Worm (Caenorhabditis elegans) whole organism, late embryonic: ENCODE measurements around the gene idpa-1.
A peak's percentile ranks its signal among the peaks of the same experiment; 100 is the strongest.

Experiments used
- C08G9.2 ChIP-seq: sonication (generic microtip); optimal IDR thresholded peaks from 2 replicates; lab custom pipeline; 2016; ENCODE audit warnings: mild to moderate bottlenecking, missing genetic modification characterization, moderate library complexity, missing compliant biosample characterization
- C38D4.7 ChIP-seq: fragments of 200-800 bp; sonication (Bioruptor generic); optimal IDR thresholded peaks from 2 replicates; lab custom pipeline; 2018; ENCODE audit warnings: mild to moderate bottlenecking, missing genetic modification characterization, moderate library complexity, missing compliant biosample characterization
- K09A11.1 ChIP-seq: sonication (generic microtip); optimal IDR thresholded peaks from 2 replicates; lab custom pipeline; 2017; ENCODE audit warnings: antibody characterized with exemption, mild to moderate bottlenecking, missing genetic modification characterization, missing compliant biosample characterization; ENCODE audit not compliant: insufficient read depth
- Y22D7AL.16 ChIP-seq: sonication (generic microtip); optimal IDR thresholded peaks from 2 replicates; lab custom pipeline; 2016; ENCODE audit warnings: missing genetic modification characterization, missing compliant biosample characterization
- ama-1 ChIP-seq: fragments of 150-350 bp; optimal IDR thresholded peaks from 2 replicates; lab custom pipeline; 2014
- ceh-19 ChIP-seq: fragments of 200-800 bp; sonication (Bioruptor generic); optimal IDR thresholded peaks from 2 replicates; lab custom pipeline; 2018; ENCODE audit warnings: mild to moderate bottlenecking, missing genetic modification characterization, missing compliant biosample characterization
- ceh-2 ChIP-seq: sonication (generic microtip); optimal IDR thresholded peaks from 2 replicates; lab custom pipeline; 2016; ENCODE audit warnings: missing genotype, missing genetic modification characterization, missing compliant biosample characterization
- ceh-22 ChIP-seq: sonication (generic microtip); optimal IDR thresholded peaks from 2 replicates; lab custom pipeline; 2017; ENCODE audit warnings: missing biosample characterization, missing genetic modification characterization
- ceh-24 ChIP-seq: sonication (generic microtip); optimal IDR thresholded peaks from 2 replicates; lab custom pipeline; 2016; ENCODE audit warnings: mild to moderate bottlenecking, missing genetic modification characterization, missing compliant biosample characterization
- che-1 ChIP-seq: sonication (generic microtip); optimal IDR thresholded peaks from 2 replicates; lab custom pipeline; 2016; ENCODE audit warnings: mild to moderate bottlenecking, missing genetic modification characterization, missing compliant biosample characterization
- dve-1 ChIP-seq: sonication (generic microtip); optimal IDR thresholded peaks from 2 replicates; lab custom pipeline; 2017; ENCODE audit warnings: antibody characterized with exemption, mild to moderate bottlenecking, missing genetic modification characterization, missing compliant biosample characterization
- elt-2 ChIP-seq: sonication (generic microtip); optimal IDR thresholded peaks from 2 replicates; lab custom pipeline; 2016; ENCODE audit warnings: missing genetic modification reagents, missing genetic modification characterization, missing compliant biosample characterization
- elt-4 ChIP-seq: sonication (generic microtip); optimal IDR thresholded peaks from 2 replicates; lab custom pipeline; 2016; ENCODE audit warnings: missing genetic modification characterization, missing compliant biosample characterization
- ets-4 ChIP-seq: sonication (generic microtip); optimal IDR thresholded peaks from 2 replicates; lab custom pipeline; 2016; ENCODE audit warnings: missing genetic modification characterization, missing compliant biosample characterization
- fax-1 ChIP-seq: sonication (generic microtip); optimal IDR thresholded peaks from 2 replicates; lab custom pipeline; 2016; ENCODE audit warnings: missing genotype, missing genetic modification characterization, missing compliant biosample characterization
- fkh-10 ChIP-seq: fragments of 150-350 bp; optimal IDR thresholded peaks from 2 replicates; lab custom pipeline; 2014; ENCODE audit warnings: missing biosample characterization, missing genetic modification reagents, missing genetic modification characterization
- hlh-15 ChIP-seq: sonication (generic microtip); optimal IDR thresholded peaks from 2 replicates; lab custom pipeline; 2016; ENCODE audit warnings: missing genetic modification characterization, missing compliant biosample characterization
- hlh-30 ChIP-seq: sonication (generic microtip); optimal IDR thresholded peaks from 2 replicates; lab custom pipeline; 2017; ENCODE audit warnings: antibody characterized with exemption, missing genetic modification characterization, missing compliant biosample characterization; ENCODE audit not compliant: insufficient read depth
- hlh-6 ChIP-seq: sonication (generic microtip); optimal IDR thresholded peaks from 2 replicates; lab custom pipeline; 2016; ENCODE audit warnings: missing genotype, missing genetic modification characterization, missing compliant biosample characterization
- lin-11 ChIP-seq: fragments of 200-800 bp; sonication (Bioruptor generic); optimal IDR thresholded peaks from 2 replicates; lab custom pipeline; 2018; ENCODE audit warnings: mild to moderate bottlenecking, missing genetic modification characterization, missing compliant biosample characterization
- madf-2 ChIP-seq: sonication (generic microtip); optimal IDR thresholded peaks from 2 replicates; lab custom pipeline; 2017; ENCODE audit warnings: missing genetic modification characterization, missing compliant biosample characterization
- nfya-1 ChIP-seq: sonication (generic microtip); optimal IDR thresholded peaks from 2 replicates; lab custom pipeline; 2017; ENCODE audit warnings: missing genetic modification characterization, mild to moderate bottlenecking, missing compliant biosample characterization, antibody characterized with exemption, moderate library complexity
- nhr-11 ChIP-seq: fragments of 150-350 bp; optimal IDR thresholded peaks from 2 replicates; lab custom pipeline; 2014; ENCODE audit warnings: missing biosample characterization, missing genetic modification characterization
- pag-3 ChIP-seq: sonication (generic microtip); optimal IDR thresholded peaks from 2 replicates; lab custom pipeline; 2016; ENCODE audit warnings: missing compliant biosample characterization, missing genetic modification characterization, borderline replicate concordance
- pax-1 ChIP-seq: fragments of 150-350 bp; optimal IDR thresholded peaks from 2 replicates; lab custom pipeline; 2014; ENCODE audit warnings: missing biosample characterization, missing genetic modification characterization
- pha-2 ChIP-seq: sonication (generic microtip); optimal IDR thresholded peaks from 2 replicates; lab custom pipeline; 2017; ENCODE audit warnings: mild to moderate bottlenecking, missing genetic modification characterization, missing compliant biosample characterization
- pros-1 ChIP-seq: fragments of 150-350 bp; optimal IDR thresholded peaks from 2 replicates; lab custom pipeline; 2014; ENCODE audit warnings: missing biosample characterization, missing genetic modification reagents, missing genetic modification characterization
- sdc-2 ChIP-seq: sonication (generic microtip); optimal IDR thresholded peaks from 2 replicates; lab custom pipeline; 2016; ENCODE audit warnings: missing genotype, missing genetic modification characterization, missing compliant biosample characterization
- unc-42 ChIP-seq: sonication (generic microtip); optimal IDR thresholded peaks from 2 replicates; lab custom pipeline; 2016; ENCODE audit warnings: missing genotype, missing genetic modification characterization, missing compliant biosample characterization
- unc-55 ChIP-seq: sonication (generic microtip); optimal IDR thresholded peaks from 2 replicates; lab custom pipeline; 2017; ENCODE audit warnings: missing biosample characterization, missing genetic modification reagents, missing genetic modification characterization
- zip-5 ChIP-seq: sonication (generic microtip); optimal IDR thresholded peaks from 2 replicates; lab custom pipeline; 2016; ENCODE audit warnings: missing genetic modification characterization, missing compliant biosample characterization
- ztf-16 ChIP-seq: sonication (generic microtip); optimal IDR thresholded peaks from 2 replicates; lab custom pipeline; 2017; ENCODE audit warnings: missing genetic modification characterization, missing compliant biosample characterization

Gene idpa-1

ce11 chrIII:2901117-2901516 is at the start of gene idpa-1:
Gene idpa-1 (minus strand): TSS chrIII:2901217.
- TF ChIP-seq dve-1 (tag; lab: Kevin White, UChicago) (no peak), elt-4 (no peak), ztf-16 (no peak), unc-55 (GFP tag; lab: Kevin White, UChicago) (peak; percentile 8), ceh-22 (tag; lab: Kevin White, UChicago) (no peak), unc-42 (tag; lab: Kevin White, UChicago) (no peak), fkh-10 (GFP tag; lab: Kevin White, UChicago) (no peak)

- TF ChIP-seq elt-2 (peak; percentile 66), ets-4 (tag; lab: Kevin White, UChicago) (no peak)
These were observed 47.4 kb upstream of the idpa-1 start for ce11 chrIII:2948310-2948961.

- TF ChIP-seq nfya-1 (tag; lab: Kevin White, UChicago): peak; percentile 1
- no peak for TF ChIP-seq pag-3
- TF ChIP-seq, all 69 proteins: peak for 1
These were observed 46.2 kb upstream of the idpa-1 start for ce11 chrIII:2947251-2947650.

DNA sequence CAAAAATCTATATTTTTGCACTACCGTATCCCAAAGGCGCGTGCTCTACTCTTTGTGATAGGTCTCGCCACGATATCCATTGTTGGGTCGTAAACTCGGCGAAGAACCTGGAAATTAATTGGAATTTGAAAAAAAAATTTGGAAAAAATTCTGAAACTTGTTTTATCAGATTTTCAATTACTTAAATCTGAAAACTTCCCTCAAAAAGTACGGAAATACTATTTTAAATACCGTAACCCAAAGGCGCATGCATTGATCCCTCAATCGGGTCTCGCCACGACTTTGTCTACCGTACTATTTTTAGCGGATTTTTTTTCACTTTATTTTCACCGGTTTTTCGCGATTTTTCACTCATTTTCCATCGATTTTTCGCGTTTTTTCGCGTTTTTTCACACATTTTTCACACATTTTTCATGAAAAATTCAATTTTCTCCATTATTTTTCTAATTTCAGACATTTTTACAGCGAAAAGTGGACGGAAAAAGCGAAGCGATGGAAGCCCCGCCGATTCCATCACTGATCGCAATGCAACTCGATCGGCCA is 45.7 kb upstream of the idpa-1 start, which contains the start of gene H05C05.1:
Gene H05C05.1 (plus strand): TSS at position 493 of the 543 bp plus-strand sequence.
- TF ChIP-seq hlh-30 (tag; lab: Kevin White, UChicago): no peak
- no peak for TF ChIP-seq C38D4.7
- no peak for TF ChIP-seq pros-1 (tag; lab: Kevin White, UChicago)
- TF ChIP-seq madf-2 (tag; lab: Kevin White, UChicago): no peak

DNA sequence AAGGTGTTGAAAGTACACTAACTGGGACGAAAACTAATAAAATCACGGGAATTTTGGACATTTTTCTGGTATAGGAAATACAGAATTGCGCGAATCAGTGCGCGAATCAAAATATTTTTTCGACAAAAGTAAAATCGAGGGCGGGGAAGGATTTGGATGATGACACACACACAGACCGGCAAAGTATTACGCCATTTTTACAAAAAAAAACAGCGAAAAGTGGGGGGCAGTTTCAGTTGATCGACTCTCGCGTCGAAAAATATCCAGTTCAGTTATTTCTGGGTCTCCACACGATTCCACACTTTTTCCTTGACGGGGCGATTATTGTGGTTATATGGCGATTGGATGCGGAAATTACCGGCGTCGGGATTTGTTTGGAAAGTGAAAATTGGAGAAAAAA is 45.1 kb upstream of the idpa-1 start, which contains the start of gene H05C05.4:
Gene H05C05.4 (minus strand): TSS at position 101 of the 400 bp plus-strand sequence.
- TF ChIP-seq elt-2 (no peak), C08G9.2 (tag; lab: Kevin White, UChicago) (no peak), ets-4 (tag; lab: Kevin White, UChicago) (no peak), fax-1 (tag; lab: Kevin White, UChicago) (no peak), ceh-19 (GFP tag; lab: Kevin White, UChicago) (no peak), pax-1 (tag; lab: Kevin White, UChicago) (no peak), fkh-10 (GFP tag; lab: Kevin White, UChicago) (no peak)
- TF ChIP-seq, all 69 proteins: peak for 0

ce11 chrIII:2943995-2944394 is 43.0 kb upstream of the idpa-1 start, which contains the start of gene R10F2.6:
Gene R10F2.6 (minus strand): TSS chrIII:2944095.
- no peak for TF ChIP-seq Y22D7AL.16 (tag; lab: Kevin White, UChicago)
- no peak for TF ChIP-seq ceh-24 (tag; lab: Kevin White, UChicago)
- TF ChIP-seq zip-5 (tag; lab: Kevin White, UChicago): no peak
- no peak for TF ChIP-seq fax-1 (tag; lab: Kevin White, UChicago)
- TF ChIP-seq ama-1 (lab: Kevin White, UChicago): no peak
- TF ChIP-seq K09A11.1 (tag; lab: Kevin White, UChicago): no peak
- TF ChIP-seq lin-11 (tag; lab: Kevin White, UChicago): no peak
- TF ChIP-seq pha-2 (tag; lab: Kevin White, UChicago): no peak
- TF ChIP-seq che-1: no peak
- no peak for TF ChIP-seq elt-4
- no peak for TF ChIP-seq nfya-1 (tag; lab: Kevin White, UChicago)
- TF ChIP-seq hlh-15 (tag; lab: Kevin White, UChicago): no peak
- no peak for TF ChIP-seq nhr-11 (tag; lab: Kevin White, UChicago)
- TF ChIP-seq sdc-2 (tag; lab: Kevin White, UChicago): no peak
- no peak for TF ChIP-seq ceh-2 (tag; lab: Kevin White, UChicago)
- no peak for TF ChIP-seq elt-2
- no peak for TF ChIP-seq hlh-6 (tag; lab: Kevin White, UChicago)
- TF ChIP-seq pros-1 (tag; lab: Kevin White, UChicago): no peak
